Fruit fly (Drosophila melanogaster) whole organism, embryonic: Measurements from ENCODE around the gene Trf.

Experiments
- Ada2b ChIP-seq: fragments of 200-800 bp; sonication (Bioruptor generic); IDR thresholded peaks from 2 replicates; pipeline ENCODE4 v1.3.6; 2022; ENCODE audit warnings: missing biosample characterization, missing genetic modification characterization
- Antp ChIP-seq: fragments of 200-800 bp; sonication (Bioruptor generic); optimal IDR thresholded peaks from 3 replicates; lab custom pipeline; 2016; ENCODE audit warnings: missing biosample characterization, missing genetic modification characterization
- CG12104 ChIP-seq: fragments of 200-800 bp; sonication (Bioruptor generic); optimal IDR thresholded peaks from 3 replicates; lab custom pipeline; 2016; ENCODE audit warnings: missing biosample characterization, missing genetic modification characterization
- CG12659 ChIP-seq: fragments of 200-800 bp; sonication (Bioruptor generic); optimal IDR thresholded peaks from 3 replicates; lab custom pipeline; 2017; ENCODE audit warnings: mild to moderate bottlenecking, missing biosample characterization, missing genetic modification reagents, missing genetic modification characterization
- CG13775 ChIP-seq: fragments of 200-800 bp; sonication (Bioruptor generic); optimal IDR thresholded peaks from 3 replicates; lab custom pipeline; 2017; ENCODE audit warnings: missing biosample characterization, mild to moderate bottlenecking, missing genetic modification characterization
- CG14710 ChIP-seq: fragments of 200-800 bp; sonication (Bioruptor generic); optimal IDR thresholded peaks from 3 replicates; lab custom pipeline; 2019; ENCODE audit warnings: missing biosample characterization, mild to moderate bottlenecking, missing genetic modification characterization, moderate library complexity
- CG15696 ChIP-seq: fragments of 200-800 bp; sonication (Bioruptor generic); optimal IDR thresholded peaks from 2 replicates; lab custom pipeline; 2019; ENCODE audit warnings: missing biosample characterization, mild to moderate bottlenecking, missing genetic modification characterization, moderate library complexity
- CG16863 ChIP-seq: fragments of 200-800 bp; sonication (Bioruptor generic); optimal IDR thresholded peaks from 3 replicates; lab custom pipeline; 2016; ENCODE audit warnings: missing biosample characterization, missing genetic modification characterization
- CG17802 ChIP-seq: fragments of 200-800 bp; sonication (Bioruptor generic); optimal IDR thresholded peaks from 2 replicates; lab custom pipeline; 2018; ENCODE audit warnings: missing biosample characterization, mild to moderate bottlenecking, missing genetic modification characterization, moderate library complexity
- CG18011 ChIP-seq: fragments of 200-800 bp; sonication (Bioruptor generic); optimal IDR thresholded peaks from 2 replicates; lab custom pipeline; 2017; ENCODE audit warnings: missing biosample characterization, missing genetic modification characterization, mild to moderate bottlenecking, moderate library complexity, missing genotype
- CG2678 ChIP-seq: fragments of 200-800 bp; sonication (Bioruptor generic); optimal IDR thresholded peaks from 3 replicates; lab custom pipeline; 2019; ENCODE audit warnings: missing biosample characterization, mild to moderate bottlenecking, missing genetic modification characterization, moderate library complexity
- CG2875 ChIP-seq: fragments of 200-800 bp; sonication (Bioruptor generic); optimal IDR thresholded peaks from 2 replicates; lab custom pipeline; 2017; ENCODE audit warnings: missing biosample characterization, mild to moderate bottlenecking, missing genetic modification characterization, missing genetic modification reagents
- CG30020 ChIP-seq: fragments of 200-800 bp; optimal IDR thresholded peaks from 2 replicates; lab custom pipeline; 2019; ENCODE audit warnings: missing biosample characterization, mild to moderate bottlenecking, missing genetic modification characterization, moderate library complexity
- CG34376 ChIP-seq: fragments of 200-800 bp; sonication (Bioruptor generic); optimal IDR thresholded peaks from 2 replicates; lab custom pipeline; 2018; ENCODE audit warnings: missing biosample characterization, mild to moderate bottlenecking, missing genetic modification characterization
- CG3838 ChIP-seq: fragments of 200-800 bp; sonication (Bioruptor generic); optimal IDR thresholded peaks from 3 replicates; lab custom pipeline; 2016; ENCODE audit warnings: missing biosample characterization, missing genetic modification characterization
- CG3995 ChIP-seq: fragments of 200-800 bp; sonication (Bioruptor generic); optimal IDR thresholded peaks from 3 replicates; lab custom pipeline; 2016; ENCODE audit warnings: missing biosample characterization, missing genetic modification characterization
- CG5180 ChIP-seq: fragments of 200-800 bp; sonication (Bioruptor generic); optimal IDR thresholded peaks from 3 replicates; lab custom pipeline; 2017; ENCODE audit warnings: missing biosample characterization, missing genetic modification characterization, mild to moderate bottlenecking, moderate library complexity, missing genetic modification reagents
- CG6654 ChIP-seq: fragments of 200-800 bp; sonication (Bioruptor generic); optimal IDR thresholded peaks from 2 replicates; lab custom pipeline; 2017; ENCODE audit warnings: missing biosample characterization, mild to moderate bottlenecking, missing genetic modification characterization
- CG9609 ChIP-seq: fragments of 200-800 bp; sonication (Bioruptor generic); optimal IDR thresholded peaks from 3 replicates; lab custom pipeline; 2016; ENCODE audit warnings: missing biosample characterization, missing genetic modification characterization
- CG9727 ChIP-seq: fragments of 200-800 bp; sonication (Bioruptor generic); optimal IDR thresholded peaks from 3 replicates; lab custom pipeline; 2017; ENCODE audit warnings: missing biosample characterization, mild to moderate bottlenecking, missing genetic modification characterization
- Camta ChIP-seq: fragments of 200-800 bp; sonication (Bioruptor generic); optimal IDR thresholded peaks from 2 replicates; lab custom pipeline; 2016; ENCODE audit warnings: missing biosample characterization, missing genetic modification characterization
- CrebB ChIP-seq: fragments of 200-800 bp; sonication (Bioruptor generic); optimal IDR thresholded peaks from 3 replicates; lab custom pipeline; 2018; ENCODE audit warnings: missing biosample characterization, mild to moderate bottlenecking, missing genetic modification characterization
- D19B ChIP-seq: fragments of 200-800 bp; sonication (Bioruptor generic); optimal IDR thresholded peaks from 2 replicates; lab custom pipeline; 2017; ENCODE audit warnings: missing biosample characterization, mild to moderate bottlenecking, missing genetic modification characterization
- Dfd ChIP-seq, 2 experiments: fragments of >200 bp; optimal IDR thresholded peaks; 2 replicates each; lab custom pipeline; 2017; ENCODE audit warnings: missing biosample characterization in 2 of 2, missing genetic modification characterization in 2 of 2
- HmgD ChIP-seq: fragments of 200-800 bp; sonication (Bioruptor generic); optimal IDR thresholded peaks from 3 replicates; lab custom pipeline; 2016; ENCODE audit warnings: missing biosample characterization, missing genetic modification characterization
- Mes4 ChIP-seq: fragments of 200-800 bp; sonication (Bioruptor generic); optimal IDR thresholded peaks from 2 replicates; lab custom pipeline; 2016; ENCODE audit warnings: missing biosample characterization, missing genetic modification characterization
- Mrtf ChIP-seq: fragments of 200-800 bp; sonication (Bioruptor generic); IDR thresholded peaks from 3 replicates; pipeline ENCODE4 v1.3.6; 2022; ENCODE audit warnings: missing biosample characterization, missing genetic modification characterization
- Oli ChIP-seq: fragments of 200-800 bp; sonication (Bioruptor generic); optimal IDR thresholded peaks from 2 replicates; lab custom pipeline; 2018; ENCODE audit warnings: missing biosample characterization, mild to moderate bottlenecking, missing genetic modification characterization, moderate library complexity
- Poxn ChIP-seq: fragments of 200-800 bp; sonication (Bioruptor generic); IDR thresholded peaks from 2 replicates; pipeline ENCODE4 v1.3.6; 2022; ENCODE audit warnings: missing biosample characterization, missing genetic modification characterization
- Scr ChIP-seq: fragments of 200-800 bp; sonication (Bioruptor generic); IDR thresholded peaks from 2 replicates; pipeline ENCODE4 v1.3.6; 2022; ENCODE audit warnings: missing biosample characterization, missing genetic modification characterization; ENCODE audit not compliant: partially characterized antibody
- Sox100B ChIP-seq: fragments of 200-800 bp; sonication (Bioruptor generic); optimal IDR thresholded peaks from 3 replicates; lab custom pipeline; 2018; ENCODE audit warnings: missing biosample characterization, mild to moderate bottlenecking, missing genetic modification characterization
- Sox102F ChIP-seq: fragments of 200-800 bp; sonication (Bioruptor generic); optimal IDR thresholded peaks from 2 replicates; lab custom pipeline; 2018; ENCODE audit warnings: missing biosample characterization, mild to moderate bottlenecking, missing genetic modification characterization, moderate library complexity
- Usf ChIP-seq: fragments of 200-800 bp; sonication (Bioruptor generic); optimal IDR thresholded peaks from 2 replicates; lab custom pipeline; 2017; ENCODE audit warnings: missing genotype, missing biosample characterization, missing genetic modification characterization
- bab2 ChIP-seq: fragments of 200-800 bp; sonication (Bioruptor generic); optimal IDR thresholded peaks from 2 replicates; lab custom pipeline; 2016; ENCODE audit warnings: missing biosample characterization, missing genetic modification characterization
- cg ChIP-seq: fragments of 200-800 bp; sonication (Bioruptor generic); optimal IDR thresholded peaks from 3 replicates; lab custom pipeline; 2019; ENCODE audit warnings: missing biosample characterization, mild to moderate bottlenecking, missing genetic modification characterization, moderate library complexity
- chn ChIP-seq: fragments of 200-800 bp; sonication (Bioruptor generic); optimal IDR thresholded peaks from 2 replicates; lab custom pipeline; 2016; ENCODE audit warnings: missing biosample characterization, missing genetic modification characterization
- dati ChIP-seq: fragments of 200-800 bp; sonication (Bioruptor generic); IDR thresholded peaks from 2 replicates; pipeline ENCODE4 v1.3.6; 2022; ENCODE audit warnings: missing biosample characterization, missing genetic modification characterization
- esg ChIP-seq: fragments of 200-800 bp; sonication (Bioruptor generic); conservative IDR thresholded peaks from 2 replicates; pipeline ENCODE4 v1.3.6; 2022; ENCODE audit warnings: missing biosample characterization, missing genetic modification characterization
- fd64A ChIP-seq: fragments of 200-800 bp; sonication (Bioruptor generic); optimal IDR thresholded peaks from 3 replicates; lab custom pipeline; 2018; ENCODE audit warnings: missing biosample characterization, mild to moderate bottlenecking, missing genetic modification characterization
- gt ChIP-seq: fragments of 200-800 bp; sonication (Bioruptor generic); IDR thresholded peaks from 2 replicates; pipeline ENCODE4 v1.3.6; 2022; ENCODE audit warnings: missing biosample characterization, missing genetic modification characterization
- ham ChIP-seq: fragments of 200-800 bp; sonication (Bioruptor generic); IDR thresholded peaks from 2 replicates; pipeline ENCODE4 v1.3.6; 2022; ENCODE audit warnings: missing biosample characterization, missing genetic modification characterization
- kah ChIP-seq: fragments of 200-800 bp; sonication (Bioruptor generic); optimal IDR thresholded peaks from 2 replicates; lab custom pipeline; 2018; ENCODE audit warnings: missing biosample characterization, mild to moderate bottlenecking, missing genetic modification characterization
- lbe ChIP-seq: fragments of 200-800 bp; sonication (Bioruptor generic); optimal IDR thresholded peaks from 2 replicates; lab custom pipeline; 2016; ENCODE audit warnings: missing biosample characterization, mild to moderate bottlenecking, missing genetic modification characterization
- mam ChIP-seq: fragments of 200-800 bp; sonication (Bioruptor generic); optimal IDR thresholded peaks from 3 replicates; lab custom pipeline; 2016; ENCODE audit warnings: missing biosample characterization, missing genetic modification characterization
- nmo ChIP-seq: fragments of 200-800 bp; sonication (Bioruptor generic); optimal IDR thresholded peaks from 2 replicates; lab custom pipeline; 2018; ENCODE audit warnings: missing biosample characterization, mild to moderate bottlenecking, missing genetic modification characterization, moderate library complexity
- pho ChIP-seq: fragments of 200-800 bp; sonication (Bioruptor generic); optimal IDR thresholded peaks from 2 replicates; lab custom pipeline; 2016; ENCODE audit warnings: missing biosample characterization, missing genetic modification characterization
- pnt ChIP-seq: fragments of 200-800 bp; sonication (Bioruptor generic); optimal IDR thresholded peaks from 3 replicates; lab custom pipeline; 2016; ENCODE audit warnings: missing biosample characterization, missing genetic modification characterization
- slou ChIP-seq: fragments of 200-800 bp; sonication (Bioruptor generic); optimal IDR thresholded peaks from 3 replicates; lab custom pipeline; 2016; ENCODE audit warnings: missing biosample characterization, missing genetic modification characterization
- unc-4 ChIP-seq: fragments of 200-800 bp; sonication (Bioruptor generic); IDR thresholded peaks from 2 replicates; pipeline ENCODE4 v1.3.6; 2022; ENCODE audit warnings: missing biosample characterization, missing genetic modification characterization; ENCODE audit not compliant: partially characterized antibody

Trf gene

dm6 chr2L:8084349-8085203 is 11.9 kb downstream of the Trf start:
- TF ChIP-seq unc-4 (GFP tag; lab: Robert Waterston, UW) (0 out of 2 replicates have a peak, but pooled peaks have one; percentile 13), CG18011 (no peak), CG17802 (tag; lab: Kevin White, UChicago) (no peak), CG12659 (GFP tag; lab: Kevin White, UChicago) (no peak), CG16863 (GFP tag; lab: Kevin White, UChicago) (no peak), CG2875 (no peak), Sox100B (GFP tag; lab: Kevin White, UChicago) (peak; percentile 9), Dfd (GFP tag; optimal IDR thresholded peaks at IDR 0.05; lab: Kevin White, UChicago) (no peak), pnt (GFP tag; lab: Kevin White, UChicago) (no peak), Camta (no peak), Oli (tag; lab: Kevin White, UChicago) (no peak), CG9727 (GFP tag; lab: Kevin White, UChicago) (peak; percentile 30), CG5180 (no peak), CG30020 (no peak), esg (GFP tag; lab: Robert Waterston, UW) (no peak), CG3838 (GFP tag; lab: Kevin White, UChicago) (no peak), Ada2b (GFP tag; lab: Robert Waterston, UW) (0 out of 2 replicates have a peak, but pooled peaks have one; percentile 13), Scr (GFP tag; lab: Robert Waterston, UW) (no peak), CG9609 (GFP tag; lab: Kevin White, UChicago) (no peak), dati (GFP tag; lab: Robert Waterston, UW) (no peak), cg (peak; percentile 73), CG34376 (no peak), CG3995 (no peak), slou (GFP tag; lab: Kevin White, UChicago) (no peak), lbe (GFP tag; lab: Kevin White, UChicago) (no peak), Sox102F (no peak), CG13775 (no peak), bab2 (GFP tag; lab: Kevin White, UChicago) (no peak), CG14710 (tag; lab: Kevin White, UChicago) (no peak), Mes4 (GFP tag; lab: Kevin White, UChicago) (no peak), Mrtf (GFP tag; lab: Robert Waterston, UW) (no peak), ham (GFP tag; lab: Robert Waterston, UW) (no peak), D19B (peak; percentile 19), fd64A (GFP tag; lab: Kevin White, UChicago) (no peak), CG2678 (tag; lab: Kevin White, UChicago) (no peak), CG6654 (GFP tag; lab: Kevin White, UChicago) (no peak), CG15696 (tag; lab: Kevin White, UChicago) (no peak), gt (GFP tag; lab: Robert Waterston, UW) (no peak), pho (GFP tag; lab: Kevin White, UChicago) (no peak), kah (no peak), Poxn (no peak), CrebB (no peak), CG12104 (GFP tag; lab: Kevin White, UChicago) (no peak), Usf (GFP tag; lab: Kevin White, UChicago) (no peak), chn (GFP tag; lab: Kevin White, UChicago) (no peak), nmo (GFP tag; lab: Kevin White, UChicago) (no peak), Antp (GFP tag; lab: Kevin White, UChicago) (no peak), mam (GFP tag; lab: Kevin White, UChicago) (no peak), HmgD (GFP tag; lab: Kevin White, UChicago) (no peak)
